Fruit fly (Drosophila melanogaster): Measurements from ENCODE around the gene Samuel.

DNA sequence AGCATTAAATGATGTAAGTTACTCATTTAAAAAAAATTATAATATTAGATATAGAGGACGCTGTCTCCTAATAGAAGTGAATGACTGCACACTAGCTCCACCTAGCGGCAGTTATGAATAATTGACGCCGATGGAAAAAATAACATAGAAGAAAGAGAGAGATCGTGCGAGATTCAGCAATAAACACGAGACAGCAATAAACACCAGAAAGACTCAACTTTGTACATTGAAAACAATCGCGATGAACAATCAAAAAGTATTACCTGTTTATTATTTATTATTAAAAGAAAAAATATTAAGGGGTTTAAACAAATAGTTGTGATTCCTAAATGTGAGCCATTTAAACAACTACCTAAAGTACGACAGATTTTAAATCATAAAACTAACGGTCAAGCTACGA is 80.7 kb downstream of the Samuel start:
- no peak for TF ChIP-seq CG3281 (GFP tag; optimal IDR thresholded peaks at IDR 0.05)
- TF ChIP-seq Abd-B (GFP tag; optimal IDR thresholded peaks at IDR 0.05) = no peak
- TF ChIP-seq Dfd (GFP tag; optimal IDR thresholded peaks at IDR 0.05) = no peak
- TF ChIP-seq NC2α (GFP tag; optimal IDR thresholded peaks at IDR 0.05) = no peak
- no peak; the same call in 1 of the 2 replicates for TF ChIP-seq CG3847 (GFP tag; IDR thresholded peaks at IDR 0.05)
- TF ChIP-seq CG3163 (GFP tag; optimal IDR thresholded peaks at IDR 0.05) = no peak
- no peak for TF ChIP-seq NK7.1 (GFP tag; optimal IDR thresholded peaks at IDR 0.05)

Measured in whole organism, embryonic.